Fruit fly (Drosophila melanogaster) whole organism: ENCODE results near the gene RpS14a.
A peak's percentile ranks its signal among the peaks of the same experiment; 100 is the strongest.

ENCODE experiments used
- CG8478 ChIP-seq: fragments of >200 bp; optimal IDR thresholded peaks from 2 replicates; lab custom pipeline; 2018; ENCODE audit warnings: inconsistent platforms
- Dll ChIP-seq: fragments of >200 bp; optimal IDR thresholded peaks from 2 replicates; lab custom pipeline; 2017
- EcR ChIP-seq, 2 experiments: fragments of >200 bp; optimal IDR thresholded peaks; 2 replicates each; lab custom pipeline; 2017; ENCODE audit warnings: missing biosample characterization in 2 of 2, missing genetic modification characterization in 2 of 2, missing genetic modification reagents in 2 of 2
- pan ChIP-seq: fragments of >200 bp; optimal IDR thresholded peaks from 2 replicates; lab custom pipeline; 2017
- psq ChIP-seq: fragments of >200 bp; optimal IDR thresholded peaks from 2 replicates; lab custom pipeline; 2017
- usp ChIP-seq: fragments of >200 bp; optimal IDR thresholded peaks from 2 replicates; lab custom pipeline; 2017; ENCODE audit warnings: missing biosample characterization, missing genetic modification characterization, mixed read lengths

The RpS14a gene

DNA sequence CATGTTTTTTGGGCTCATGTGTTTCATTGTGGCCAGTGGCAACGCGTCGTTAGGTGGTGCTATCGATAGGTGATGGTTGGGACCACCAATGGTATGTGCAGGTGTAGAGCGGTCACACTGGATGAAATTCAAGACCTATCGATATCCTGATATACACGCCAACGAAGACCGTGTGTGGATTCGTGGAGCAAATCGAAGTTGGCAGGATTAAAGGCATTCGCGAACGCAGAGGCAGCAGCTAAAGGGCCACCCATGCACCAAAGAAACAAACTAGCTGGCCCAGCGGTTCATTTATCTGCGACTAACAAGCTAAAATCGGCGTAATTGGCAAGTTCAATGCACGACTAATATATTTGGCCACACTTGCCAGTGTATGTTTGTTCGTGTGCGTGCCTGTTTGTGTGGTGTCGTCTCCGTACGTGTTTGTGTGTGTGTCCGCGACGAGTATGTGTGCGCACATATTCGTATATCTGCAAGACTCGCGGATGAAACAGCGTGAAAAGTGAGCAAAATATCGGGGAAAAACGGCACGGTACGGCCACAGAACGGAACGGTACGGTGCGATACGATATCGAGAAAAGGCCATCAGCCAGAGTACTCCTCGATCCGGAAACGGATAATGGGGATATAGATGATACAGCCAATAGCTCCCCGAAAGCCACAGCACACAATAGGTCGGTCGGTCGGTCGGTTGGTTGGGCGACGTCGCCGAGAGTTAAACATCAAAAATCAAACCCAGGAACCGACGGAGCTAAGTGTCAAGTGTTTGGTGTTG, 2.4 kb downstream of the RpS14a start, which contains the start of gene Ubr3:
TSS of gene Ubr3 (plus strand) at position 99 of the 775 bp plus-strand sequence.
- TF ChIP-seq usp (no peak), pan (lab: Kevin White, UChicago) (no peak), psq (lab: Kevin White, UChicago) (no peak), EcR (GFP tag; optimal IDR thresholded peaks at IDR 0.05; lab: Kevin White, UChicago) (no peak), CG8478 (no peak), Dll (no peak)

DNA sequence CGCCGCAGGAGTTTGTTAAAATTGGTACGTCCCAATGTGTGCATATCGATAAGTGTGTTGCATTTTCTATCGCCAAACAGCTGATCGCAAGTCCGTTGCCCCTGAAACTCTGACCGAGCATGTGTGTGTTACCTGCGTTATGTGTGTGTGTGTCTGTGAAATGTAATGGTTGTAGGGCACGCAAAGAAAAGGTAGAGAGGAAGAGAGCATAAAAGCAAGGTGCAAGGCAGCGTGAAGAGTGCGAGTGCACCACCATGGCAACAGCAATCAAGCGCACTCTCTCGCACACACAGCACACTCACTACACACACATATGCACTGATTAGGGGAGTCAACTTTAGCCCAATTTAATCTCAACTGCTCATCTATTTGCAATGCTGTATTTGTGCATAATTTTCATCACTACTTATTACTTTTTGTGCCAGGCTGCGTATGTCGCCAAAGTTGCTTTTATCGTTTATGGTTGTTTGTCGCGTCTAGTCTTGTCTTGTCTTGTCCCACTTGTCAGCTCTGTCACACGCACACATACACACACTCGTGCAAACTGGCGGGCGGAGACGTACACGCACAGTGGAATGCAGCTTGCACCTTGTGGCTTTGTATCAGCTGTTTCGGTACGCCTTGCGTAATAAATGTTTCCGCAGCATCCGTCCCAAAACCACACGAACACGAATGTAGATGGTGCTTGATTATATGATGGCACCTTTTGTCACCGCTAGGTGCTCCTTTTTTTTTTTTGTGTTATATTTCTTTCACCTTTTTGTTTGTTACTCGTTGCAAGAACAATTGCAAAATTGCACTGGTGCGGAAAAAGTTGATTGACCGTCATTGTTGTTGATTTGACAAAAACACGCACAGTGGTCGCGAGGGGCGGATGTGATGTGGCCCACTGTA, 4.3 kb downstream of the RpS14a start:
- TF ChIP-seq pan (lab: Kevin White, UChicago) (no peak), Dll (no peak), psq (lab: Kevin White, UChicago) (no peak), usp (no peak), CG8478 (peak; percentile 34), EcR (GFP tag; optimal IDR thresholded peaks at IDR 0.05; lab: Kevin White, UChicago) (peak in 1 of 2 experiments; percentile 91)

DNA sequence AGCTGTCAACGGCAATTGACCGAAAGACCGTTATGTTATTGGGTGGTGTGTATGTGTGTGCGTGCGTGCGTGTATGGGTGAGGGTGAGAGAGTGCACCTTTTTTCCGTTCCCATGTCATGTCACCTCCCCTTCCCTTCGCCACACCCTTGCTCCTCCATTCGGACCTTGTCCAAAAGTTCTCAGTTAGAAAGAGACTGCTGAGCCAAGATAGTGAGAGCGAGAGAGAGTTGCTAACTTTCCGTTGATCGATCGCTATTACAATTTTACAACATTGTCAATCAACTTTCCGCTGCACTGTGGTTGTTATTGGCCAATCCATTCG, 4.9 kb downstream of the RpS14a start:
- TF ChIP-seq psq (lab: Kevin White, UChicago): no peak
- no peak for TF ChIP-seq usp
- TF ChIP-seq pan (lab: Kevin White, UChicago): no peak
- no peak for TF ChIP-seq CG8478
- no peak for TF ChIP-seq EcR (GFP tag; optimal IDR thresholded peaks at IDR 0.05; lab: Kevin White, UChicago)
- no peak for TF ChIP-seq Dll

DNA sequence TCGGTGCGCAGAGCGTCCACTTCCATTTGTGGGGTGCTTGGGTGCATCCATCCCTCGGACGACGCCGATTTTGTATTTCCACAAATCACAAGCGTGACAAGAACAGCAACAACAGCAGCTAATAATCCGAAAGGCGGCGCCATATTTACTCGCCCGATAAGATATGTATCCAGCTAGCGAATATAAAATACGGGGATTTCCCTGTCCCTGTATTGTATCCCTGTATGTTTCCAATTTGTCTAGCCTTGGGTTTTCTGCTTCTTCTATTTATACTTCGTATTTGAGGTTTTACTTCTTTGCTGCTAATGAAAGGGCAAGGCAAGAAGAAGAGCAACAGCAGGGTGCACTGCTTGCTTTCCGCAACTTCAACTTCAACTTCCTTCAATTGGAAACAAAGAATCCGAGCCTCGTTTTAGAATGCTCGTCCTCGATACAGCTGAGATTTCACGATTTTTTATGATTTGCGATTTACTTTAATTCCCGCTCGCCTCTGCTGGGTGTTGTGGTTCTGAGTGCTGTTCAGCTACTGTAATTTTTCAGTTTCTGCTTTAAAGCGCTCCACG, 10.7 kb downstream of the RpS14a start:
- TF ChIP-seq EcR (GFP tag; optimal IDR thresholded peaks at IDR 0.05; lab: Kevin White, UChicago): no peak
- no peak for TF ChIP-seq usp
- no peak for TF ChIP-seq psq (lab: Kevin White, UChicago)
- no peak for TF ChIP-seq pan (lab: Kevin White, UChicago)
- no peak for TF ChIP-seq Dll
- TF ChIP-seq CG8478: no peak

- peak; percentile 94 for TF ChIP-seq Dll
- no peak for TF ChIP-seq psq (lab: Kevin White, UChicago)
These were observed 11.5 kb downstream of the RpS14a start for dm6 chrX:7944772-7945722.

dm6 chrX:7946858-7947313, 13.3 kb downstream of the RpS14a start, which contains the start of gene orion:
TSS of gene orion (minus strand) at chrX:7946908.
- TF ChIP-seq Dll (peak; percentile 39), usp (no peak)

- no peak for TF ChIP-seq usp
- TF ChIP-seq Dll: no peak
- TF ChIP-seq pan (lab: Kevin White, UChicago): no peak
- no peak for TF ChIP-seq EcR (GFP tag; optimal IDR thresholded peaks at IDR 0.05; lab: Kevin White, UChicago)
- TF ChIP-seq CG8478: no peak
- no peak for TF ChIP-seq psq (lab: Kevin White, UChicago)
These were observed 22.3 kb downstream of the RpS14a start, which contains the start of the genes CG15332 and CG15330 for dm6 chrX:7955890-7956289. TSS of gene CG15332 (minus strand) at chrX:7955990. TSS of gene CG15330 (plus strand) at chrX:7956064.

DNA sequence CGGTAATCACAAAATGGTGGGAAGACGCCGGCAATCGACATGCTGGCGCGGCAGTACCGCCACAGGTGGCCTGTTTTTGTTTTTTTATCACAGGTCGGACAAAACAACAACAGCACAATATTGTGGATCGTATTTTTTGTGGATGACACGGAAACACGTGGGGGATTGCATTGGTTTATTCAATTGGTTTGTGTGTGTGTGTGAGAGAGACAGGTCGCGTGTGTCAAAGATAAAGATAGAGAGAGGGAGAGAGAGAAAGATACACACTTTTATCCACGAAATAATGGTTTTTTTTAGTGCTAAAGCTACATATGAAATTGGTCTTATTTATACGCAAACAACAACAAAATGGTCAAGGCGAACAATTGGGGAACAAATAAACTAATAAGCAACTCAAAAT, 25.5 kb downstream of the RpS14a start:
- TF ChIP-seq psq (lab: Kevin White, UChicago) (no peak), pan (lab: Kevin White, UChicago) (no peak), EcR (GFP tag; optimal IDR thresholded peaks at IDR 0.05; lab: Kevin White, UChicago) (no peak), usp (no peak), Dll (no peak), CG8478 (no peak)

- TF ChIP-seq usp (no peak), CG8478 (no peak), EcR (GFP tag; optimal IDR thresholded peaks at IDR 0.05; lab: Kevin White, UChicago) (no peak), Dll (no peak)
These were observed 26.0 kb downstream of the RpS14a start for dm6 chrX:7959512-7959911.

- TF ChIP-seq CG8478: no peak
These were observed 27.4 kb downstream of the RpS14a start for dm6 chrX:7960988-7961387.

dm6 chrX:7963724-7964123, 30.2 kb downstream of the RpS14a start, which contains the start of gene sn:
TSS of gene sn (plus strand) at chrX:7964024.
- TF ChIP-seq CG8478 (no peak), pan (lab: Kevin White, UChicago) (no peak), usp (no peak), psq (lab: Kevin White, UChicago) (no peak), Dll (no peak), EcR (GFP tag; optimal IDR thresholded peaks at IDR 0.05; lab: Kevin White, UChicago) (no peak)
